Worm (Caenorhabditis elegans) whole organism, L4 larva: ENCODE results near the gene nlp-29.

Source experiments
- F44E2.7 ChIP-seq: fragments of 200-800 bp; sonication (Bioruptor generic); IDR thresholded peaks from 2 replicates; pipeline ENCODE4 v2.1.2; 2022; ENCODE audit warnings: missing genetic modification characterization, missing compliant biosample characterization
- T20F7.1 ChIP-seq: fragments of 200-800 bp; sonication (Bioruptor generic); optimal IDR thresholded peaks from 2 replicates; lab custom pipeline; 2018; ENCODE audit warnings: mild to moderate bottlenecking, missing genetic modification characterization, missing compliant biosample characterization
- T26A8.4 ChIP-seq: fragments of 200-800 bp; sonication (Bioruptor generic); IDR thresholded peaks from 2 replicates; pipeline ENCODE4 v1.3.6; 2022; ENCODE audit warnings: missing genetic modification characterization, missing compliant biosample characterization
- Y105C5A.15 ChIP-seq: fragments of 200-800 bp; sonication (Bioruptor generic); IDR thresholded peaks from 2 replicates; pipeline ENCODE4 v1.3.6; 2022; ENCODE audit warnings: missing genetic modification characterization, missing compliant biosample characterization
- Y5F2A.4 ChIP-seq: fragments of 200-800 bp; sonication (Bioruptor generic); optimal IDR thresholded peaks from 2 replicates; lab custom pipeline; 2018; ENCODE audit warnings: mild to moderate bottlenecking, missing genetic modification characterization, missing compliant biosample characterization
- aha-1 ChIP-seq: fragments of 150-350 bp; peaks from one replicate; lab custom pipeline; 2014; ENCODE audit warnings: missing biosample characterization, missing genetic modification characterization
- aly-2 ChIP-seq: sonication (generic microtip); optimal IDR thresholded peaks from 2 replicates; lab custom pipeline; 2018; ENCODE audit warnings: missing biosample characterization, missing genetic modification characterization
- ama-1 ChIP-seq: fragments of 150-350 bp; optimal IDR thresholded peaks from 2 replicates; lab custom pipeline; 2014; ENCODE audit warnings: inconsistent platforms, mixed read lengths
- attf-4 ChIP-seq: sonication (generic microtip); optimal IDR thresholded peaks from 3 replicates; lab custom pipeline; 2017; ENCODE audit warnings: missing biosample characterization, missing genetic modification characterization
- ceh-20 ChIP-seq: fragments of 200-800 bp; sonication (Bioruptor generic); IDR thresholded peaks from 2 replicates; pipeline ENCODE4 v1.3.6; 2022; ENCODE audit warnings: missing genetic modification reagents, missing genetic modification characterization, missing compliant biosample characterization
- ceh-28 ChIP-seq: fragments of 150-350 bp; optimal IDR thresholded peaks from 2 replicates; lab custom pipeline; 2014; ENCODE audit warnings: missing biosample characterization, missing genetic modification reagents, missing genetic modification characterization
- ceh-32 ChIP-seq: sonication (generic microtip); optimal IDR thresholded peaks from 2 replicates; lab custom pipeline; 2016; ENCODE audit warnings: mild to moderate bottlenecking, missing genetic modification characterization, missing compliant biosample characterization; ENCODE audit not compliant: poor library complexity
- ceh-44 ChIP-seq: fragments of 200-800 bp; sonication (Bioruptor generic); IDR thresholded peaks from 2 replicates; pipeline ENCODE4 v1.3.6; 2022; ENCODE audit warnings: missing genetic modification reagents, missing genetic modification characterization, missing compliant biosample characterization
- ctbp-1 ChIP-seq: fragments of 200-800 bp; sonication (Bioruptor generic); IDR thresholded peaks from 2 replicates; pipeline ENCODE4 v1.3.6; 2022; ENCODE audit warnings: missing genetic modification reagents, missing genetic modification characterization, missing compliant biosample characterization
- daf-12 ChIP-seq: fragments of 150-350 bp; optimal IDR thresholded peaks from 2 replicates; lab custom pipeline; 2014; ENCODE audit warnings: missing biosample characterization, missing genetic modification reagents, missing genetic modification characterization
- daf-16 ChIP-seq, 3 experiments: sonication (generic microtip); optimal IDR thresholded peaks; 2 replicates each; lab custom pipeline; 2016 to 2017; ENCODE audit warnings: missing genetic modification characterization in 3 of 3, missing genetic modification reagents in 3 of 3, mild to moderate bottlenecking in 2 of 3, missing compliant biosample characterization in 2 of 3, missing biosample characterization in 1 of 3, moderate library complexity in 1 of 3
- daf-19 ChIP-seq: fragments of 200-800 bp; sonication (Bioruptor generic); conservative IDR thresholded peaks from 2 replicates; pipeline ENCODE4 v1.3.6; 2022; ENCODE audit warnings: missing genetic modification characterization, missing compliant biosample characterization
- dpl-1 ChIP-seq: fragments of 150-350 bp; optimal IDR thresholded peaks from 2 replicates; lab custom pipeline; 2014; ENCODE audit warnings: missing biosample characterization, missing genetic modification reagents, missing genetic modification characterization
- egl-27 ChIP-seq: sonication (generic microtip); optimal IDR thresholded peaks from 3 replicates; lab custom pipeline; 2017; ENCODE audit warnings: missing biosample characterization, missing genetic modification reagents, missing genetic modification characterization
- fkh-10 ChIP-seq: fragments of 150-350 bp; optimal IDR thresholded peaks from 2 replicates; lab custom pipeline; 2014; ENCODE audit warnings: missing biosample characterization, missing genetic modification reagents, missing genetic modification characterization
- fos-1 ChIP-seq: fragments of 150-350 bp; optimal IDR thresholded peaks from 2 replicates; lab custom pipeline; 2014; ENCODE audit warnings: missing biosample characterization, missing genetic modification characterization
- hif-1 ChIP-seq, 2 experiments: sonication (generic microtip); optimal IDR thresholded peaks; 2 replicates each; lab custom pipeline; 2016 to 2017; ENCODE audit warnings: missing compliant biosample characterization in 2 of 2, missing genetic modification characterization in 2 of 2, missing genetic modification reagents in 2 of 2, missing genotype in 2 of 2, mild to moderate bottlenecking in 1 of 2
- lim-7 ChIP-seq: fragments of 200-800 bp; sonication (Bioruptor generic); IDR thresholded peaks from 2 replicates; pipeline ENCODE4 v1.3.6; 2022; ENCODE audit warnings: missing genetic modification characterization, missing compliant biosample characterization
- lin-15B ChIP-seq: fragments of 150-350 bp; sonication (generic microtip); optimal IDR thresholded peaks from 3 replicates; lab custom pipeline; 2014; ENCODE audit warnings: missing biosample characterization, missing genetic modification characterization
- lin-39 ChIP-seq: fragments of 150-350 bp; optimal IDR thresholded peaks from 2 replicates; lab custom pipeline; 2014; ENCODE audit warnings: missing biosample characterization, missing genetic modification reagents, missing genetic modification characterization
- lsy-2 ChIP-seq, 2 experiments: fragments of 150-350 bp in 1 of 2; sonication (generic microtip) in 1 of 2; optimal IDR thresholded peaks; 2 replicates each; lab custom pipeline; 2014 to 2017; ENCODE audit warnings: missing biosample characterization in 2 of 2, missing genetic modification characterization in 2 of 2
- madf-9 ChIP-seq: fragments of 200-800 bp; sonication (Bioruptor generic); conservative IDR thresholded peaks from 2 replicates; pipeline ENCODE4 v1.3.6; 2022; ENCODE audit warnings: missing genetic modification reagents, missing genetic modification characterization, missing compliant biosample characterization
- nhr-10 ChIP-seq: fragments of 150-350 bp; optimal IDR thresholded peaks from 2 replicates; lab custom pipeline; 2014; ENCODE audit warnings: missing biosample characterization, missing genetic modification characterization
- nhr-111 ChIP-seq: fragments of 200-800 bp; sonication (Bioruptor generic); optimal IDR thresholded peaks from 2 replicates; lab custom pipeline; 2018; ENCODE audit warnings: mild to moderate bottlenecking, missing genetic modification characterization, missing compliant biosample characterization
- nhr-25 ChIP-seq: sonication (generic microtip); optimal IDR thresholded peaks from 2 replicates; lab custom pipeline; 2017; ENCODE audit warnings: missing genetic modification characterization, mild to moderate bottlenecking, missing compliant biosample characterization, antibody characterized with exemption, moderate library complexity, borderline replicate concordance; ENCODE audit not compliant: insufficient read depth
- nhr-42 ChIP-seq: fragments of 200-800 bp; sonication (Bioruptor generic); IDR thresholded peaks from 2 replicates; pipeline ENCODE4 v1.3.6; 2022; ENCODE audit warnings: missing genetic modification characterization, missing compliant biosample characterization
- nhr-48 ChIP-seq: sonication (generic microtip); optimal IDR thresholded peaks from 2 replicates; lab custom pipeline; 2016; ENCODE audit warnings: mild to moderate bottlenecking, missing genetic modification characterization, missing compliant biosample characterization
- nhr-77 ChIP-seq: fragments of 150-350 bp; optimal IDR thresholded peaks from 2 replicates; lab custom pipeline; 2014; ENCODE audit warnings: missing biosample characterization, missing genetic modification characterization
- spr-1 ChIP-seq: sonication (generic microtip); optimal IDR thresholded peaks from 2 replicates; lab custom pipeline; 2016; ENCODE audit warnings: mild to moderate bottlenecking, missing genetic modification characterization, missing compliant biosample characterization
- spr-3 ChIP-seq: fragments of 200-800 bp; sonication (Bioruptor generic); optimal IDR thresholded peaks from 2 replicates; lab custom pipeline; 2018; ENCODE audit warnings: mild to moderate bottlenecking, missing genetic modification characterization, missing compliant biosample characterization
- unc-130 ChIP-seq: sonication (generic microtip); optimal IDR thresholded peaks from 2 replicates; lab custom pipeline; 2016; ENCODE audit warnings: missing genetic modification reagents, missing genetic modification characterization, missing compliant biosample characterization
- unc-39 ChIP-seq: sonication (generic microtip); optimal IDR thresholded peaks from 2 replicates; lab custom pipeline; 2017; ENCODE audit warnings: missing biosample characterization, missing genetic modification characterization
- unc-62 ChIP-seq, 3 experiments: fragments of 150-350 bp in 1 of 3; sonication (generic microtip); optimal IDR thresholded peaks in 2 of 3; peaks in 1 of 3; 1 replicate in 1 of 3; 2 replicates in 2 of 3; lab custom pipeline; 2014 to 2017; ENCODE audit warnings: missing biosample characterization in 3 of 3, missing genetic modification characterization in 3 of 3, missing genetic modification reagents in 3 of 3, missing genotype in 1 of 3

nlp-29 gene

ce11 chrV:4010170-4010569 is 25.9 kb downstream of the nlp-29 start, which contains the start of gene srh-4:
Gene srh-4 (plus strand): TSS chrV:4010470.
- TF ChIP-seq aha-1 (peak; percentile 3), ama-1 (lab: Kevin White, UChicago) (no peak)

DNA sequence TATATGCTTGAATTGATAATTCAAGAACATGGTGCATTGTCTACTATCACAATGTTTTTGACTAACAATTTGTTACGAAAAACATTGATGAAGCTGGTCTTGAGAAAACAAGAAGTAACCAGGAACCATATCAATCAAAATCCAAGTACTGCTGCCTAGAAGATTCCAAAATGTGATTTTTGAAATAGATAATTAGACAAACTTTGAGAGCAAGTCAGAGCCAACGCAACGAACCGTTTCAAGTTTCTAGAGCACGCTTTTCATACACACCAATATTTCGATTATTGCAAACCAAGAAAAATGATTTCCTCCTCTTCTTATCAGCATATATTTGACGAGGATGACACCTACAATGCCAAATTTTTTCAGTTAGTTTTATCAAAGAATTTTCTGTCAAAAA is 32.6 kb downstream of the nlp-29 start, which contains the start of gene srw-89:
Gene srw-89 (plus strand): TSS at position 301 of the 400 bp plus-strand sequence.
- TF ChIP-seq madf-9, result no peak
- no peak for TF ChIP-seq ceh-32 (tag; lab: Kevin White, UChicago)
- no peak for TF ChIP-seq ctbp-1 (GFP tag; lab: Robert Waterston, UW)
- no peak for TF ChIP-seq lin-15B (tag; lab: Kevin White, UChicago)
- TF ChIP-seq ceh-44 (GFP tag; lab: Robert Waterston, UW), result no peak
- no peak for TF ChIP-seq spr-3 (GFP tag; lab: Kevin White, UChicago)
- no peak for TF ChIP-seq attf-4 (tag; lab: Kevin White, UChicago)
- no peak for TF ChIP-seq lim-7
- TF ChIP-seq dpl-1 (GFP tag; lab: Kevin White, UChicago), result no peak
- no peak for TF ChIP-seq F44E2.7 (GFP tag; lab: Robert Waterston, UW)
- no peak for TF ChIP-seq T20F7.1 (GFP tag; lab: Kevin White, UChicago)
- no peak for TF ChIP-seq daf-16 (GFP tag; optimal IDR thresholded peaks at IDR 0.05; lab: Kevin White, UChicago)
- no peak for TF ChIP-seq daf-16 (tag; optimal IDR thresholded peaks at IDR 0.05; lab: Kevin White, UChicago)
- no peak for TF ChIP-seq nhr-111 (GFP tag; lab: Kevin White, UChicago)
- TF ChIP-seq hif-1 (tag; optimal IDR thresholded peaks at IDR 0.05; lab: Kevin White, UChicago), result no peak
- no peak for TF ChIP-seq nhr-48
- TF ChIP-seq nhr-10, result no peak
- TF ChIP-seq, all 104 proteins: peak for 0

DNA sequence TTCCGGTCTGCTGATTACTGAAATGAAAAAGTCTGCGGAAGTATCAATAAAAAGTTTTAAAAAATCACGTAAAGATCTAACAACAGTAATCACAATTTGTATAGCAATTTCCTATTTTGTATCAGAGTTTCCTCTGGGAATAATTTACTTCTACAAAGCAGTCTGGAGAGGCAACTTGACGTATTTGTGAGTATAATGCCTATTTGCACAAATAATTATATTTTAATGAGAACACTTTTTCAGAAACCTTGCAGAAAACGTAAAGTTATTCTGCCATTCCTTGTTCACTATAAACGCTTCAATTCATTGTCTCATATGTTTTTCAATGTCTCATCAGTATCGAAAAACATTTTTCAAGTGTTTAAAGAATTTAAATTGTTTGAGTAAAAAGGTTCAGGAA is 34.4 kb downstream of the nlp-29 start:
- TF ChIP-seq ceh-20 (GFP tag; lab: Robert Waterston, UW) (no peak), unc-62 (GFP tag; optimal IDR thresholded peaks at IDR 0.05 in 1 of 2; lab: Kevin White, UChicago) (peak in 1 of 2 experiments; percentile 80), unc-62 (tag; optimal IDR thresholded peaks at IDR 0.05; lab: Kevin White, UChicago) (no peak)

DNA sequence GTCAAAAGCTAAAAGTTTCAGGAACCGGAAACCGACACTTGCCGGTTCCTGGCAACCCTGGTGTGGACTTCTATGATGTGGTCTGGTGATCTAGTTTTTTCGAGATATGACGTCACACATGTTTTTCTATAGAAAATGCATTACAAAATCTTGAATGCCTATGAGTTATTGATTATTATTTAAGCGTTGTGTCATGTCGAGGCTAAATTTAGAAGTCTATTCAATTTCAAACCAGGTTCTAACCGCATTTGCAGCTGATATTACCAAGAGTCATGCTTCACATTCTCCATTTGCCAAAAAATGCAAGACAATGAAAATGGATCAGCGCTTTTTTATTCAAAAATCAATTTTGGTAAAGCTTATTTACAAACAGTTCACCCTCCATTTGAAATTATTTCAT is 35.0 kb downstream of the nlp-29 start, which contains the start of gene K09D9.3:
Gene K09D9.3 (plus strand): TSS at position 301 of the 400 bp plus-strand sequence.
- no peak for TF ChIP-seq unc-39 (tag; lab: Kevin White, UChicago)
- TF ChIP-seq dpl-1 (GFP tag; lab: Kevin White, UChicago), result no peak
- no peak for TF ChIP-seq lsy-2 (tag; optimal IDR thresholded peaks at IDR 0.05; lab: Kevin White, UChicago)
- TF ChIP-seq nhr-25 (tag; lab: Kevin White, UChicago), result no peak
- TF ChIP-seq fkh-10 (GFP tag; lab: Kevin White, UChicago), result no peak
- TF ChIP-seq ceh-28, result no peak
- no peak for TF ChIP-seq nhr-77 (tag; lab: Kevin White, UChicago)
- no peak for TF ChIP-seq aly-2 (tag; lab: Kevin White, UChicago)
- no peak for TF ChIP-seq egl-27 (tag; lab: Kevin White, UChicago)
- no peak for TF ChIP-seq nhr-42
- no peak for TF ChIP-seq daf-19 (GFP tag; lab: Robert Waterston, UW)
- no peak for TF ChIP-seq ama-1 (lab: Kevin White, UChicago)
- no peak for TF ChIP-seq unc-130
- TF ChIP-seq spr-3 (GFP tag; lab: Kevin White, UChicago), result no peak

DNA sequence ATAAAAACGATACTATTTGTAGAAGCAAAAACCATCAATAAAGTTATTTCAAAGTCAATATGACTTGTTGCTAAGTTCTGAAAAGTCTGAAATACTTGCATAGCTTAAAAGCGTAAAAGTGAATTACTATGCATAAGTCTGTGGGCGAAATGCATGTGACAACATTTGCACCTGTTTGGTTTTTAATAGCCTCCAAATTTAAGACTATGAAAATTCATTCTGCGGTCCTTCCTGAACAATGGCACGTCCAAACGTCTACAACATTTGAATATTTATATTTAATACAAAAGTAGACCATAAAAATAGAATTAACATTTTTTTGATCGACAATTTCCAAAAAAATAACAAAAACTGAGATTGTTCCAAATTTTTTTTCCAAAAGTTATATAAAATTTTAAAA is 37.6 kb downstream of the nlp-29 start, which contains the start of gene K09D9.14:
Gene K09D9.14 (minus strand): TSS at position 101 of the 400 bp plus-strand sequence.
- TF ChIP-seq T26A8.4 (GFP tag; lab: Robert Waterston, UW) (no peak), lin-39 (no peak), spr-1 (tag; lab: Kevin White, UChicago) (no peak), Y5F2A.4 (no peak), fkh-10 (GFP tag; lab: Kevin White, UChicago) (no peak), Y105C5A.15 (GFP tag; lab: Robert Waterston, UW) (no peak), daf-12 (no peak), fos-1 (tag; lab: Kevin White, UChicago) (no peak)
